Worm (Caenorhabditis elegans) whole organism, young adult: Measurements from ENCODE around the gene slo-2.

Experiments used
- B0035.1 ChIP-seq: sonication (generic microtip); optimal IDR thresholded peaks from 2 replicates; lab custom pipeline; 2016; ENCODE audit warnings: missing genetic modification characterization, mild to moderate bottlenecking, missing compliant biosample characterization, missing genotype, missing genetic modification reagents
- F49E8.2 ChIP-seq: sonication (generic microtip); optimal IDR thresholded peaks from 3 replicates; lab custom pipeline; 2017; ENCODE audit warnings: missing genetic modification characterization, mild to moderate bottlenecking, missing compliant biosample characterization, antibody characterized with exemption, moderate library complexity; ENCODE audit not compliant: insufficient read depth
- chd-7 ChIP-seq: sonication (generic microtip); optimal IDR thresholded peaks from 2 replicates; lab custom pipeline; 2016; ENCODE audit warnings: mild to moderate bottlenecking, missing genetic modification characterization, moderate library complexity, missing compliant biosample characterization
- lin-54 ChIP-seq: fragments of 200-800 bp; sonication (Bioruptor generic); optimal IDR thresholded peaks from 2 replicates; lab custom pipeline; 2018; ENCODE audit warnings: mild to moderate bottlenecking, missing genetic modification characterization, missing compliant biosample characterization
- lir-1 ChIP-seq: fragments of 200-800 bp; sonication (Bioruptor generic); conservative IDR thresholded peaks from 2 replicates; pipeline ENCODE4 v1.3.6; 2022; ENCODE audit warnings: missing genetic modification reagents, missing genetic modification characterization, missing compliant biosample characterization
- madf-8 ChIP-seq: fragments of 200-800 bp; sonication (Bioruptor generic); conservative IDR thresholded peaks from 2 replicates; pipeline ENCODE4 v1.3.6; 2022; ENCODE audit warnings: missing genetic modification reagents, missing genetic modification characterization, missing compliant biosample characterization
- mxl-1 ChIP-seq: sonication (generic microtip); optimal IDR thresholded peaks from 2 replicates; lab custom pipeline; 2016; ENCODE audit warnings: missing genetic modification characterization, missing compliant biosample characterization
- nfya-2 ChIP-seq: fragments of 200-800 bp; sonication (Bioruptor generic); IDR thresholded peaks from 2 replicates; pipeline ENCODE4 v1.3.6; 2022; ENCODE audit warnings: missing genetic modification reagents, missing genetic modification characterization, missing compliant biosample characterization
- nhr-90 ChIP-seq: sonication (generic microtip); optimal IDR thresholded peaks from 2 replicates; lab custom pipeline; 2016; ENCODE audit warnings: missing genotype, mild to moderate bottlenecking, missing genetic modification characterization, missing compliant biosample characterization
- snpc-4 ChIP-seq, 5 experiments: fragments of 150-350 bp in 1 of 5; sonication (generic microtip) in 4 of 5; optimal IDR thresholded peaks; 2 replicates each; lab custom pipeline; 2014 to 2018; ENCODE audit warnings: missing genetic modification characterization in 5 of 5, missing biosample characterization in 3 of 5, antibody characterized with exemption in 2 of 5, mild to moderate bottlenecking in 2 of 5, missing compliant biosample characterization in 2 of 5, missing genotype in 2 of 5, moderate library complexity in 2 of 5, missing genetic modification reagents in 1 of 5
- unc-62 ChIP-seq: fragments of 150-350 bp; optimal IDR thresholded peaks from 2 replicates; lab custom pipeline; 2014; ENCODE audit warnings: missing biosample characterization, missing genetic modification reagents, missing genetic modification characterization
- ztf-6 ChIP-seq: fragments of 200-800 bp; sonication (Bioruptor generic); IDR thresholded peaks from 2 replicates; pipeline ENCODE4 v1.3.6; 2022; ENCODE audit warnings: missing genetic modification reagents, missing genetic modification characterization, missing compliant biosample characterization

ce11 chrX:11447695-11448094, 42.0 kb upstream of the slo-2 start:
- TF ChIP-seq mxl-1 (tag; lab: Kevin White, UChicago) (no peak), lin-54 (GFP tag; lab: Kevin White, UChicago) (no peak), lir-1 (GFP tag; lab: Robert Waterston, UW) (no peak), chd-7 (no peak), snpc-4 (GFP tag; optimal IDR thresholded peaks at IDR 0.05; lab: Kevin White, UChicago) (no peak), snpc-4 (tag; optimal IDR thresholded peaks at IDR 0.05; lab: Kevin White, UChicago) (no peak), unc-62 (GFP tag; lab: Kevin White, UChicago) (no peak), nhr-90 (tag; lab: Kevin White, UChicago) (no peak), B0035.1 (no peak), F49E8.2 (no peak), madf-8 (no peak), ztf-6 (no peak), nfya-2 (GFP tag; lab: Robert Waterston, UW) (no peak)
